Worm (Caenorhabditis elegans): ENCODE measurements around the gene nstp-3.

nstp-3 gene

DNA sequence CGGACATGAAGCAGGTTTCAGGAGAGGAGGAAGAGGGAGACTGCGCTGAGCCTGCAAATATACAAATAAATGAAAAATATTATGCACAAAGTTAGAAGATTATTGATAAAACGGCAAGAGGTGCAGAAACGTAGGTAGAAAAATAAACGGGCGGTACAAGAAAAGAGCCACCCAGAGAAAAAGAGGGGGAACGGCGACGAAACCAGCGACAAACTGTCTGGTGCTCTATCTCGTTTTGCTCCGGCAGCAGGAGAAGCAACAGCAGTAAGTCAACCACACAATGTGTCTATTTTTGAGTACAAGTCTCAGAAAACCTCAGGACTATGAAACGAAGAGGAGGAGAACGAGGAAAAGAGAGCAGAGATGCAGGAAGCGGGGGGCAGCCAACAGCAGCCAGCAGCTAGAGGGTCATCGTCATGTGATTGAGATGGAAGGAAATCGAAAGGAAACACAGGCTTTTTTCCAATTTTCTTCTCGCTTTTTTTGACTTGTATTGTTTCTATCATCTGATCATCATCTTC lies 47.7 kb upstream of the nstp-3 start, which contains the start of gene F26F12.3 (continued):
- TF ChIP-seq lir-3 (tag; optimal IDR thresholded peaks at IDR 0.05; ENCODE audit: poor library complexity) (peak; percentile 44), irx-1 (tag; optimal IDR thresholded peaks at IDR 0.05) (peak; percentile 42), lsy-2 (tag; optimal IDR thresholded peaks at IDR 0.05) (peak; percentile 58 to 71), C34B4.2 (tag; optimal IDR thresholded peaks at IDR 0.05) (no peak), tlp-1 (tag; optimal IDR thresholded peaks at IDR 0.05) (no peak), aly-2 (tag; optimal IDR thresholded peaks at IDR 0.05) (no peak), nhr-47 (tag; optimal IDR thresholded peaks at IDR 0.05) (peak; percentile 68), alr-1 (tag; optimal IDR thresholded peaks at IDR 0.05; ENCODE audit: borderline replicate concordance) (no peak), dpl-1 (GFP tag; optimal IDR thresholded peaks at IDR 0.05) (peak; percentile 3 to 31 (median 24)), egl-13 (tag; optimal IDR thresholded peaks at IDR 0.05) (peak; percentile 69), ceh-8 (GFP tag; optimal IDR thresholded peaks at IDR 0.05) (no peak), Y116A8C.19 (tag; optimal IDR thresholded peaks at IDR 0.05; ENCODE audit: borderline replicate concordance) (no peak), ceh-90 (tag; optimal IDR thresholded peaks at IDR 0.05) (no peak), mep-1 (tag; optimal IDR thresholded peaks at IDR 0.05) (no peak), xbp-1 (tag; optimal IDR thresholded peaks at IDR 0.05) (peak; percentile 46), unc-86 (tag; optimal IDR thresholded peaks at IDR 0.05) (peak; percentile 32), lin-13 (GFP tag; optimal IDR thresholded peaks at IDR 0.05) (peak; percentile 59), rnt-1 (tag; optimal IDR thresholded peaks at IDR 0.05) (peak; percentile 52), swsn-7 (tag; optimal IDR thresholded peaks at IDR 0.05) (peak; percentile 71), lin-39 (tag; optimal IDR thresholded peaks at IDR 0.05) (no peak), elt-2 (tag; optimal IDR thresholded peaks at IDR 0.05) (peak; percentile 70), snu-23 (GFP tag; optimal IDR thresholded peaks at IDR 0.05) (peak; percentile 81), sox-4 (tag; optimal IDR thresholded peaks at IDR 0.05) (peak; percentile 15), hlh-17 (GFP tag; optimal IDR thresholded peaks at IDR 0.05; ENCODE audit: borderline replicate concordance) (no peak), hlh-4 (tag; optimal IDR thresholded peaks at IDR 0.05) (no peak), zip-4 (GFP tag; optimal IDR thresholded peaks at IDR 0.05) (peak; percentile 3), lin-14 (GFP tag; optimal IDR thresholded peaks at IDR 0.05) (peak; percentile 94), nhr-12 (tag; optimal IDR thresholded peaks at IDR 0.05) (no peak), efl-3 (GFP tag; optimal IDR thresholded peaks at IDR 0.05) (no peak), ceh-82 (tag; optimal IDR thresholded peaks at IDR 0.05) (peak; percentile 0 to 30 (median 27)), unc-30 (tag; optimal IDR thresholded peaks at IDR 0.05) (no peak), hpl-2 (GFP tag; optimal IDR thresholded peaks at IDR 0.05) (no peak), unc-130 (tag; optimal IDR thresholded peaks at IDR 0.05) (peak; percentile 50), nhr-77 (tag; optimal IDR thresholded peaks at IDR 0.05) (peak; percentile 67), tbx-2 (tag; optimal IDR thresholded peaks at IDR 0.05) (peak; percentile 79), egl-27 (tag; optimal IDR thresholded peaks at IDR 0.05) (no peak), nhr-84 (tag; optimal IDR thresholded peaks at IDR 0.05) (no peak)

- TF ChIP-seq lin-39 (tag; optimal IDR thresholded peaks at IDR 0.05): no peak
- TF ChIP-seq tbx-2 (tag; optimal IDR thresholded peaks at IDR 0.05): no peak
- TF ChIP-seq aly-2 (tag; optimal IDR thresholded peaks at IDR 0.05): no peak
- peak; percentile 6 for TF ChIP-seq blmp-1 (tag; optimal IDR thresholded peaks at IDR 0.05)
- no peak for TF ChIP-seq F16B12.6 (tag; optimal IDR thresholded peaks at IDR 0.05)
- no peak for TF ChIP-seq zag-1 (tag; optimal IDR thresholded peaks at IDR 0.05)
- TF ChIP-seq fkh-8 (tag; optimal IDR thresholded peaks at IDR 0.05): peak; percentile 58
- TF ChIP-seq irx-1 (tag; optimal IDR thresholded peaks at IDR 0.05): no peak
- no peak for TF ChIP-seq rnt-1 (tag; optimal IDR thresholded peaks at IDR 0.05)
- no peak for TF ChIP-seq vab-15 (tag; optimal IDR thresholded peaks at IDR 0.05)
- no peak for TF ChIP-seq egl-27 (tag; optimal IDR thresholded peaks at IDR 0.05)
- TF ChIP-seq fos-1 (tag; optimal IDR thresholded peaks at IDR 0.05): no peak
- TF ChIP-seq nhr-85 (tag): no peak
- TF ChIP-seq nhr-76 (tag; optimal IDR thresholded peaks at IDR 0.05): no peak
- no peak for TF ChIP-seq hpl-2 (GFP tag; optimal IDR thresholded peaks at IDR 0.05)
- no peak for TF ChIP-seq pax-3 (tag; optimal IDR thresholded peaks at IDR 0.05)
- TF ChIP-seq lin-14 (GFP tag; optimal IDR thresholded peaks at IDR 0.05): peak; percentile 23
- no peak for TF ChIP-seq efl-1 (optimal IDR thresholded peaks at IDR 0.05)
- TF ChIP-seq efl-1 (GFP tag; optimal IDR thresholded peaks at IDR 0.05 in 1 of 2): peak in 1 of 2 experiments; percentile 78
- TF ChIP-seq ceh-82 (tag; optimal IDR thresholded peaks at IDR 0.05): no peak
- TF ChIP-seq ztf-4 (tag; optimal IDR thresholded peaks at IDR 0.05): peak; percentile 32
- TF ChIP-seq snu-23 (GFP tag; optimal IDR thresholded peaks at IDR 0.05): no peak
- no peak for TF ChIP-seq pag-3 (tag; optimal IDR thresholded peaks at IDR 0.05; ENCODE audit: borderline replicate concordance, insufficient read depth)
- no peak for TF ChIP-seq Y116A8C.19 (tag; optimal IDR thresholded peaks at IDR 0.05; ENCODE audit: borderline replicate concordance)
- TF ChIP-seq tlp-1 (tag; optimal IDR thresholded peaks at IDR 0.05): no peak
- peak; percentile 39 for TF ChIP-seq unc-86 (tag; optimal IDR thresholded peaks at IDR 0.05)
- peak; percentile 41 for TF ChIP-seq mep-1 (tag; optimal IDR thresholded peaks at IDR 0.05)
Measured at ce11 chrV:5845162-5845561, 47.1 kb upstream of the nstp-3 start.

Measured in whole organism, L1 larva.